Worm (Caenorhabditis elegans): ENCODE data around the gene unc-24.

The unc-24 gene

ce11 chrIV:7982024-7982576 is 2.4 kb downstream of the unc-24 start, which contains the start of gene arf-5:
Gene arf-5 (plus strand): TSS chrIV:7982526.
- TF ChIP-seq Y22D7AL.16 (tag; optimal IDR thresholded peaks at IDR 0.05) (no peak), elt-2 (tag; optimal IDR thresholded peaks at IDR 0.05) (no peak), unc-42 (tag; optimal IDR thresholded peaks at IDR 0.05) (peak; percentile 7), nhr-11 (tag; optimal IDR thresholded peaks at IDR 0.05) (no peak), nfya-1 (tag; optimal IDR thresholded peaks at IDR 0.05) (peak; percentile 14), hlh-30 (tag; optimal IDR thresholded peaks at IDR 0.05; ENCODE audit: insufficient read depth) (peak; percentile 35), lim-6 (tag; optimal IDR thresholded peaks at IDR 0.05) (no peak), ceh-2 (tag; optimal IDR thresholded peaks at IDR 0.05) (no peak), zip-5 (tag; optimal IDR thresholded peaks at IDR 0.05) (no peak), pat-9 (tag; optimal IDR thresholded peaks at IDR 0.05) (no peak), fkh-10 (GFP tag; optimal IDR thresholded peaks at IDR 0.05) (no peak), dve-1 (tag; optimal IDR thresholded peaks at IDR 0.05) (no peak), unc-3 (GFP tag; conservative IDR thresholded peaks at IDR 0.05) (no peak), unc-3 (tag; optimal IDR thresholded peaks at IDR 0.05) (no peak), unc-55 (GFP tag; optimal IDR thresholded peaks at IDR 0.05) (no peak), tbx-7 (tag; optimal IDR thresholded peaks at IDR 0.05) (no peak), npax-4 (tag; optimal IDR thresholded peaks at IDR 0.05) (no peak), pag-3 (tag; optimal IDR thresholded peaks at IDR 0.05; ENCODE audit: borderline replicate concordance) (no peak), madf-2 (tag; optimal IDR thresholded peaks at IDR 0.05) (no peak), ceh-34 (tag; optimal IDR thresholded peaks at IDR 0.05) (no peak)

ce11 chrIV:7983021-7983420 is 3.4 kb downstream of the unc-24 start:
- TF ChIP-seq tbx-2 (tag; optimal IDR thresholded peaks at IDR 0.05): no peak
- no peak for TF ChIP-seq pha-2 (tag; optimal IDR thresholded peaks at IDR 0.05)
- no peak for TF ChIP-seq nfya-1 (tag; optimal IDR thresholded peaks at IDR 0.05)
- TF ChIP-seq nhr-232 (tag; optimal IDR thresholded peaks at IDR 0.05): no peak
- no peak for TF ChIP-seq K02D7.2 (tag; optimal IDR thresholded peaks at IDR 0.05)
- no peak for TF ChIP-seq syd-9 (tag; optimal IDR thresholded peaks at IDR 0.05)
- no peak for TF ChIP-seq ceh-22 (tag; optimal IDR thresholded peaks at IDR 0.05)
- no peak for TF ChIP-seq unc-42 (tag; optimal IDR thresholded peaks at IDR 0.05)
- no peak for TF ChIP-seq pat-9 (tag; optimal IDR thresholded peaks at IDR 0.05)
- TF ChIP-seq fkh-10 (GFP tag; optimal IDR thresholded peaks at IDR 0.05): no peak
- no peak for TF ChIP-seq unc-3 (GFP tag; conservative IDR thresholded peaks at IDR 0.05)
- no peak for TF ChIP-seq unc-3 (tag; optimal IDR thresholded peaks at IDR 0.05)
- TF ChIP-seq dmd-4 (tag; optimal IDR thresholded peaks at IDR 0.05; ENCODE audit: borderline replicate concordance): no peak
- no peak for TF ChIP-seq pax-1 (tag; optimal IDR thresholded peaks at IDR 0.05)
- no peak for TF ChIP-seq tbx-7 (tag; optimal IDR thresholded peaks at IDR 0.05)

- peak; percentile 13 for TF ChIP-seq ama-1 (optimal IDR thresholded peaks at IDR 0.05)
- TF ChIP-seq dmd-4 (tag; optimal IDR thresholded peaks at IDR 0.05; ENCODE audit: borderline replicate concordance): no peak
These were observed 4.2 kb downstream of the unc-24 start for ce11 chrIV:7983728-7984346.

- TF ChIP-seq ceh-45 (GFP tag; IDR thresholded peaks at IDR 0.05): no peak
- peak; percentile 84 for TF ChIP-seq elt-2 (tag; optimal IDR thresholded peaks at IDR 0.05)
These were observed 6.1 kb downstream of the unc-24 start for ce11 chrIV:7985737-7986136.

ce11 chrIV:7987083-7987482 is 7.4 kb downstream of the unc-24 start, which contains the start of gene mec-17:
Gene mec-17 (minus strand): TSS chrIV:7987183.
- TF ChIP-seq T23F11.4 (GFP tag; optimal IDR thresholded peaks at IDR 0.05): no peak
- TF ChIP-seq hlh-8 (tag; optimal IDR thresholded peaks at IDR 0.05): no peak

- no peak for TF ChIP-seq pat-9 (tag; optimal IDR thresholded peaks at IDR 0.05)
- TF ChIP-seq syd-9 (tag; optimal IDR thresholded peaks at IDR 0.05): no peak
- no peak for TF ChIP-seq fkh-10 (GFP tag; optimal IDR thresholded peaks at IDR 0.05)
- TF ChIP-seq nhr-11 (tag; optimal IDR thresholded peaks at IDR 0.05): no peak
- no peak for TF ChIP-seq ets-4 (tag; optimal IDR thresholded peaks at IDR 0.05)
- TF ChIP-seq tbx-2 (tag; optimal IDR thresholded peaks at IDR 0.05): no peak
- no peak for TF ChIP-seq unc-55 (GFP tag; optimal IDR thresholded peaks at IDR 0.05)
- no peak for TF ChIP-seq C38D4.7 (GFP tag; optimal IDR thresholded peaks at IDR 0.05)
These were observed 8.7 kb downstream of the unc-24 start, which contains the start of gene col-115 for ce11 chrIV:7988385-7988784. Gene col-115 (plus strand): TSS chrIV:7988685.
